Fruit fly (Drosophila melanogaster) Kc167 (cell line): ENCODE data around the gene sr.

Experiments used
- Myc ChIP-seq: fragments of >200 bp; optimal IDR thresholded peaks from 2 replicates; lab custom pipeline; 2017; ENCODE audit warnings: missing external identifiers
- Sin3A ChIP-seq: fragments of >200 bp; optimal IDR thresholded peaks from 2 replicates; lab custom pipeline; 2018; ENCODE audit warnings: missing external identifiers
- h ChIP-seq: fragments of >200 bp; optimal IDR thresholded peaks from 3 replicates; lab custom pipeline; 2018; ENCODE audit warnings: missing external identifiers
- psq ChIP-seq: fragments of >200 bp; optimal IDR thresholded peaks from 2 replicates; lab custom pipeline; 2017; ENCODE audit warnings: missing external identifiers
- ttk ChIP-seq: sonication (Bioruptor generic); optimal IDR thresholded peaks from 2 replicates; lab custom pipeline; 2017; ENCODE audit warnings: missing external identifiers

DNA sequence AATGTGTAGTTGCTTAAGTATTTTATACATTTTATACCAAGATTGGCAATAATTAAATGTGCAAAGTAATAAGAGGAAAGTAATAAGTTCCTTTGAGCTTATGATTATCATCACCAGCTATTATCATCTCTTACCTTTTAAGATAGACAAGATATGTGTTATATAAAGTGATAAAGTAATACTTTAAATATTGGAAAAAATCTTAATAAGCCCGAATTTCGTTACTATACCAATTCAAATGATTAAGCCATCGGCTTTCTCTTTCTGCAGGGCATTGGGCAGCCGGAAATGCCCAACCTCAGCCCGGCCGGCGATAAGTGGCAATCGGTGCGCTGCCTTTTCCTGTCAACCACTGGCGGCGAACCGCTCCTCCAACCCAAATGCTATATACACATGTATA is 22.7 kb upstream of the sr start:
- TF ChIP-seq Sin3A (lab: Kevin White, UChicago) (no peak), ttk (lab: Kevin White, UChicago) (no peak), Myc (lab: Kevin White, UChicago) (no peak), psq (lab: Kevin White, UChicago) (no peak), h (lab: Kevin White, UChicago) (no peak)
